Fruit fly (Drosophila melanogaster): ENCODE measurements around the gene CG6136.
A peak's percentile ranks its signal among the peaks of the same experiment; 100 is the strongest.

CG6136 gene

dm6 chr3R:15409110-15409771 lies 37.2 kb upstream of the CG6136 start:
- TF ChIP-seq CG9705 (GFP tag; optimal IDR thresholded peaks at IDR 0.05) (no peak), N (GFP tag; optimal IDR thresholded peaks at IDR 0.05) (no peak), fru (GFP tag; optimal IDR thresholded peaks at IDR 0.05) (peak; percentile 27), Hnf4 (GFP tag; optimal IDR thresholded peaks at IDR 0.05) (no peak), brk (GFP tag; optimal IDR thresholded peaks at IDR 0.05) (peak; percentile 1), dl (GFP tag; optimal IDR thresholded peaks at IDR 0.05; ENCODE audit: insufficient read depth in 1 of 2, partially characterized antibody in 2 of 2) (no peak), usp (GFP tag; optimal IDR thresholded peaks at IDR 0.05) (no peak), foxo (GFP tag; optimal IDR thresholded peaks at IDR 0.05) (peak in 1 of 2 experiments; percentile 29), br (GFP tag; optimal IDR thresholded peaks at IDR 0.05) (no peak), dsf (GFP tag; optimal IDR thresholded peaks at IDR 0.05; ENCODE audit: borderline replicate concordance) (no peak), lola (GFP tag; optimal IDR thresholded peaks at IDR 0.05) (no peak), CrebA (GFP tag; optimal IDR thresholded peaks at IDR 0.05; ENCODE audit: borderline replicate concordance) (no peak), Jra (GFP tag; optimal IDR thresholded peaks at IDR 0.05) (peak; percentile 10), woc (GFP tag; optimal IDR thresholded peaks at IDR 0.05) (no peak), Abd-B (GFP tag; optimal IDR thresholded peaks at IDR 0.05) (no peak), jim (GFP tag; optimal IDR thresholded peaks at IDR 0.05) (no peak), Mio (GFP tag; optimal IDR thresholded peaks at IDR 0.05) (no peak), Rel (GFP tag; optimal IDR thresholded peaks at IDR 0.05) (no peak), Rel (tag; optimal IDR thresholded peaks at IDR 0.05) (no peak), Dif (GFP tag; optimal IDR thresholded peaks at IDR 0.05; ENCODE audit: partially characterized antibody) (no peak), CG32264 (GFP tag; optimal IDR thresholded peaks at IDR 0.05) (no peak), Hr83 (GFP tag; optimal IDR thresholded peaks at IDR 0.05; ENCODE audit: poor library complexity, severe bottlenecking) (peak; percentile 34), pan (optimal IDR thresholded peaks at IDR 0.05) (no peak), Dfd (GFP tag; optimal IDR thresholded peaks at IDR 0.05) (no peak), Vsx2 (GFP tag; optimal IDR thresholded peaks at IDR 0.05; ENCODE audit: partially characterized antibody) (no peak), Myc (optimal IDR thresholded peaks at IDR 0.05) (no peak), tai (GFP tag; optimal IDR thresholded peaks at IDR 0.05) (no peak), GATAd (GFP tag; optimal IDR thresholded peaks at IDR 0.05) (no peak), psq (GFP tag; optimal IDR thresholded peaks at IDR 0.05) (no peak), rgr (GFP tag; optimal IDR thresholded peaks at IDR 0.05) (no peak), HLH106 (tag; optimal IDR thresholded peaks at IDR 0.05) (peak; percentile 1), ey (GFP tag; optimal IDR thresholded peaks at IDR 0.05) (peak; percentile 16), sage (GFP tag; optimal IDR thresholded peaks at IDR 0.05) (no peak), h (GFP tag; optimal IDR thresholded peaks at IDR 0.05) (peak; percentile 34), OdsH (GFP tag; optimal IDR thresholded peaks at IDR 0.05) (no peak), Hr78 (GFP tag; optimal IDR thresholded peaks at IDR 0.05) (no peak), dmrt93B (GFP tag; optimal IDR thresholded peaks at IDR 0.05) (no peak), Sp1 (GFP tag; optimal IDR thresholded peaks at IDR 0.05) (no peak), sv (GFP tag; optimal IDR thresholded peaks at IDR 0.05) (no peak)

dm6 chr3R:15408131-15408731 lies 36.2 kb upstream of the CG6136 start, which contains the start of gene Atx2:
Gene Atx2, plus strand, starts transcription at chr3R:15408423.
- TF ChIP-seq sv (GFP tag; optimal IDR thresholded peaks at IDR 0.05) (peak; percentile 16), psq (GFP tag; optimal IDR thresholded peaks at IDR 0.05) (peak; percentile 53), Myc (optimal IDR thresholded peaks at IDR 0.05) (peak; percentile 13), dmrt93B (GFP tag; optimal IDR thresholded peaks at IDR 0.05) (peak; percentile 17), CG32264 (GFP tag; optimal IDR thresholded peaks at IDR 0.05) (no peak), jim (GFP tag; optimal IDR thresholded peaks at IDR 0.05) (no peak), HLH106 (tag; optimal IDR thresholded peaks at IDR 0.05) (peak; percentile 14), fru (GFP tag; optimal IDR thresholded peaks at IDR 0.05) (peak; percentile 41), Mio (GFP tag; optimal IDR thresholded peaks at IDR 0.05) (no peak), dsf (GFP tag; optimal IDR thresholded peaks at IDR 0.05; ENCODE audit: borderline replicate concordance) (no peak), OdsH (GFP tag; optimal IDR thresholded peaks at IDR 0.05) (peak; percentile 35), CrebA (GFP tag; optimal IDR thresholded peaks at IDR 0.05; ENCODE audit: borderline replicate concordance) (no peak), h (GFP tag; optimal IDR thresholded peaks at IDR 0.05) (peak; percentile 64), Sp1 (GFP tag; optimal IDR thresholded peaks at IDR 0.05) (peak; percentile 17), GATAd (GFP tag; optimal IDR thresholded peaks at IDR 0.05) (no peak), woc (GFP tag; optimal IDR thresholded peaks at IDR 0.05) (no peak), usp (GFP tag; optimal IDR thresholded peaks at IDR 0.05) (no peak), Dif (GFP tag; optimal IDR thresholded peaks at IDR 0.05; ENCODE audit: partially characterized antibody) (no peak), CG9705 (GFP tag; optimal IDR thresholded peaks at IDR 0.05) (no peak), rgr (GFP tag; optimal IDR thresholded peaks at IDR 0.05) (peak; percentile 2), br (GFP tag; optimal IDR thresholded peaks at IDR 0.05) (peak; percentile 29), Hnf4 (GFP tag; optimal IDR thresholded peaks at IDR 0.05) (peak; percentile 59), brk (GFP tag; optimal IDR thresholded peaks at IDR 0.05) (no peak), Hr83 (GFP tag; optimal IDR thresholded peaks at IDR 0.05; ENCODE audit: poor library complexity, severe bottlenecking) (peak; percentile 21), foxo (GFP tag; optimal IDR thresholded peaks at IDR 0.05) (peak in 1 of 2 experiments; percentile 50), Vsx2 (GFP tag; optimal IDR thresholded peaks at IDR 0.05; ENCODE audit: partially characterized antibody) (no peak), sage (GFP tag; optimal IDR thresholded peaks at IDR 0.05) (no peak), Abd-B (GFP tag; optimal IDR thresholded peaks at IDR 0.05) (no peak), pan (optimal IDR thresholded peaks at IDR 0.05) (no peak), Hr78 (GFP tag; optimal IDR thresholded peaks at IDR 0.05) (no peak), dl (GFP tag; optimal IDR thresholded peaks at IDR 0.05; ENCODE audit: insufficient read depth in 1 of 2, partially characterized antibody in 2 of 2) (no peak), Rel (GFP tag; optimal IDR thresholded peaks at IDR 0.05) (no peak), Rel (tag; optimal IDR thresholded peaks at IDR 0.05) (no peak), Dfd (GFP tag; optimal IDR thresholded peaks at IDR 0.05) (no peak)
